Worm (Caenorhabditis elegans) whole organism, L4 larva: ENCODE results near the gene fbxa-53.

ENCODE experiments used
- F26F4.8 ChIP-seq: fragments of 200-800 bp; sonication (Bioruptor generic); conservative IDR thresholded peaks from 2 replicates; pipeline ENCODE4 v1.3.6; 2022; ENCODE audit warnings: missing genetic modification characterization, missing compliant biosample characterization
- T20F7.1 ChIP-seq: fragments of 200-800 bp; sonication (Bioruptor generic); optimal IDR thresholded peaks from 2 replicates; lab custom pipeline; 2018; ENCODE audit warnings: mild to moderate bottlenecking, missing genetic modification characterization, missing compliant biosample characterization
- aly-2 ChIP-seq: sonication (generic microtip); optimal IDR thresholded peaks from 2 replicates; lab custom pipeline; 2018; ENCODE audit warnings: missing biosample characterization, missing genetic modification characterization
- ceh-28 ChIP-seq: fragments of 150-350 bp; optimal IDR thresholded peaks from 2 replicates; lab custom pipeline; 2014; ENCODE audit warnings: missing biosample characterization, missing genetic modification reagents, missing genetic modification characterization
- daf-12 ChIP-seq: fragments of 150-350 bp; optimal IDR thresholded peaks from 2 replicates; lab custom pipeline; 2014; ENCODE audit warnings: missing biosample characterization, missing genetic modification reagents, missing genetic modification characterization
- egl-27 ChIP-seq: sonication (generic microtip); optimal IDR thresholded peaks from 3 replicates; lab custom pipeline; 2017; ENCODE audit warnings: missing biosample characterization, missing genetic modification reagents, missing genetic modification characterization
- lin-13 ChIP-seq: fragments of 150-350 bp; optimal IDR thresholded peaks from 2 replicates; lab custom pipeline; 2014; ENCODE audit warnings: missing biosample characterization, missing genetic modification reagents, missing genetic modification characterization
- lin-29 ChIP-seq: fragments of 200-800 bp; sonication (Bioruptor generic); IDR thresholded peaks from 2 replicates; pipeline ENCODE4 v1.3.6; 2022; ENCODE audit warnings: missing genetic modification reagents, missing genetic modification characterization, missing compliant biosample characterization
- lsy-2 ChIP-seq, 2 experiments: fragments of 150-350 bp in 1 of 2; sonication (generic microtip) in 1 of 2; optimal IDR thresholded peaks; 2 replicates each; lab custom pipeline; 2014 to 2017; ENCODE audit warnings: missing biosample characterization in 2 of 2, missing genetic modification characterization in 2 of 2
- madf-5 ChIP-seq, 2 experiments: fragments of 200-800 bp; sonication (Bioruptor generic); IDR thresholded peaks; 2 replicates each; pipeline ENCODE4 v1.3.6; 2022; ENCODE audit warnings: missing compliant biosample characterization in 2 of 2, missing genetic modification characterization in 2 of 2
- mxl-2 ChIP-seq: fragments of 200-800 bp; sonication (Bioruptor generic); conservative IDR thresholded peaks from 2 replicates; pipeline ENCODE4 v1.3.6; 2022; ENCODE audit warnings: missing genetic modification reagents, missing genetic modification characterization, missing compliant biosample characterization
- mxl-3 ChIP-seq: fragments of 200-800 bp; sonication (Bioruptor generic); optimal IDR thresholded peaks from 2 replicates; lab custom pipeline; 2018; ENCODE audit warnings: mild to moderate bottlenecking, missing genetic modification characterization, missing compliant biosample characterization
- tag-97 ChIP-seq: fragments of 200-800 bp; sonication (Bioruptor generic); IDR thresholded peaks from 2 replicates; pipeline ENCODE4 v1.3.6; 2022; ENCODE audit warnings: missing genetic modification characterization, missing compliant biosample characterization
- unc-62 ChIP-seq, 3 experiments: fragments of 150-350 bp in 1 of 3; sonication (generic microtip); optimal IDR thresholded peaks in 2 of 3; peaks in 1 of 3; 1 replicate in 1 of 3; 2 replicates in 2 of 3; lab custom pipeline; 2014 to 2017; ENCODE audit warnings: missing biosample characterization in 3 of 3, missing genetic modification characterization in 3 of 3, missing genetic modification reagents in 3 of 3, missing genotype in 1 of 3
- zag-1 ChIP-seq: fragments of 150-350 bp; optimal IDR thresholded peaks from 2 replicates; lab custom pipeline; 2014; ENCODE audit warnings: missing biosample characterization, missing genetic modification characterization

The fbxa-53 gene

ce11 chrX:1668748-1669147 is 49.6 kb downstream of the fbxa-53 start, which contains the start of gene R09H3.3:
Gene R09H3.3 (minus strand): TSS chrX:1668848.
- TF ChIP-seq madf-5 (GFP tag; IDR thresholded peaks at IDR 0.05; lab: Robert Waterston, UW) (no peak), lin-29 (no peak), daf-12 (tag; lab: Kevin White, UChicago) (no peak), mxl-2 (no peak), mxl-3 (GFP tag; lab: Kevin White, UChicago) (no peak), zag-1 (tag; lab: Kevin White, UChicago) (no peak), T20F7.1 (GFP tag; lab: Kevin White, UChicago) (no peak), egl-27 (tag; lab: Kevin White, UChicago) (no peak), F26F4.8 (no peak), lsy-2 (tag; optimal IDR thresholded peaks at IDR 0.05; lab: Kevin White, UChicago) (no peak), lin-13 (GFP tag; lab: Kevin White, UChicago) (no peak), tag-97 (GFP tag; lab: Robert Waterston, UW) (no peak)

- peak in 1 of 2 experiments; percentile 82 for TF ChIP-seq unc-62 (GFP tag; optimal IDR thresholded peaks at IDR 0.05 in 1 of 2; lab: Kevin White, UChicago)
- TF ChIP-seq unc-62 (tag; optimal IDR thresholded peaks at IDR 0.05; lab: Kevin White, UChicago): no peak
- TF ChIP-seq ceh-28: peak; percentile 63
- no peak for TF ChIP-seq aly-2 (tag; lab: Kevin White, UChicago)
Measured at ce11 chrX:1667056-1667455, 51.3 kb downstream of the fbxa-53 start.
